Worm (Caenorhabditis elegans) whole organism, late embryonic: ENCODE results near the gene srbc-76.

ENCODE experiments used
- elt-4 ChIP-seq: sonication (generic microtip); optimal IDR thresholded peaks from 2 replicates; lab custom pipeline; 2016; ENCODE audit warnings: missing genetic modification characterization, missing compliant biosample characterization
- hlh-13 ChIP-seq: fragments of 200-800 bp; sonication (Bioruptor generic); optimal IDR thresholded peaks from 2 replicates; lab custom pipeline; 2018; ENCODE audit warnings: mild to moderate bottlenecking, missing genetic modification characterization, missing compliant biosample characterization
- nhr-11 ChIP-seq: fragments of 150-350 bp; optimal IDR thresholded peaks from 2 replicates; lab custom pipeline; 2014; ENCODE audit warnings: missing biosample characterization, missing genetic modification characterization
- pag-3 ChIP-seq: sonication (generic microtip); optimal IDR thresholded peaks from 2 replicates; lab custom pipeline; 2016; ENCODE audit warnings: missing compliant biosample characterization, missing genetic modification characterization, borderline replicate concordance
- pha-2 ChIP-seq: sonication (generic microtip); optimal IDR thresholded peaks from 2 replicates; lab custom pipeline; 2017; ENCODE audit warnings: mild to moderate bottlenecking, missing genetic modification characterization, missing compliant biosample characterization
- ref-2 ChIP-seq: sonication (generic microtip); optimal IDR thresholded peaks from 2 replicates; lab custom pipeline; 2016; ENCODE audit warnings: missing genetic modification characterization, missing compliant biosample characterization
- rnt-1 ChIP-seq: sonication (generic microtip); optimal IDR thresholded peaks from 2 replicates; lab custom pipeline; 2016; ENCODE audit warnings: missing genetic modification characterization, missing compliant biosample characterization
- sox-2 ChIP-seq: fragments of 200-800 bp; sonication (Bioruptor generic); IDR thresholded peaks from 2 replicates; pipeline ENCODE4 v1.3.6; 2022; ENCODE audit warnings: missing genetic modification reagents, missing genetic modification characterization, missing compliant biosample characterization
- unc-55 ChIP-seq: sonication (generic microtip); optimal IDR thresholded peaks from 2 replicates; lab custom pipeline; 2017; ENCODE audit warnings: missing biosample characterization, missing genetic modification reagents, missing genetic modification characterization

DNA sequence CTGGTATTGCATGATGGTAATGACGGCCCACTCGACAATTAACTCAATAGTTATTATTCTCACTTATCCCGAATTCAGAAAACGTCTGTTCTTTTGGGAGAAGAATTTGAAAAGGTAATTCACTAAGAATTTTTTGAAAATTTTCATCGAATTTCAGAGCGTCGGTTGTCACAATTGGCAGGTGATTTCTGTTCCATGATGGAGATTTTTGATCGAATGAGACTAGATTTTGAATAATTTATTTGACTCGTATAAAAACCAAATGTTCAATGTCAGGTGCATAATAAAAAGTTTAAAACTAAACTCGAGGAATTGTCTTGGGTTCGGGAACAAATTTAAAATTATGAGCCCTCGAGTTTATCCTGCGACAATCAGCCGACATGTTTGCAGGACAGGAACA lies 35.5 kb upstream of the srbc-76 start, which contains the start of gene sri-25:
- TF ChIP-seq elt-4 (tag; lab: Kevin White, UChicago): no peak
- no peak for TF ChIP-seq hlh-13 (GFP tag; lab: Kevin White, UChicago)
- TF ChIP-seq pha-2 (tag; lab: Kevin White, UChicago): no peak
- no peak for TF ChIP-seq ref-2 (tag; lab: Kevin White, UChicago)
- no peak for TF ChIP-seq nhr-11 (tag; lab: Kevin White, UChicago)
- no peak for TF ChIP-seq rnt-1 (tag; lab: Kevin White, UChicago)
- TF ChIP-seq unc-55 (GFP tag; lab: Kevin White, UChicago): no peak
- no peak for TF ChIP-seq pag-3 (tag; lab: Kevin White, UChicago)
- TF ChIP-seq sox-2 (GFP tag; lab: Robert Waterston, UW): no peak
